Worm (Caenorhabditis elegans) whole organism, early embryonic: ENCODE results near the gene clc-1.

Experiments
- ets-7 ChIP-seq: sonication (generic microtip); optimal IDR thresholded peaks from 2 replicates; lab custom pipeline; 2016; ENCODE audit warnings: missing genotype, missing genetic modification characterization, missing compliant biosample characterization
- tbx-11 ChIP-seq: fragments of 200-800 bp; sonication (Bioruptor generic); IDR thresholded peaks from 2 replicates; pipeline ENCODE4 v1.3.6; 2022; ENCODE audit warnings: missing genetic modification characterization, missing compliant biosample characterization

clc-1 gene

ce11 chrX:11098086-11098485 is 50.8 kb downstream of the clc-1 start, which contains the start of gene W02H3.3:
TSS of gene W02H3.3 (minus strand) at chrX:11098186.
- TF ChIP-seq tbx-11 (no peak), ets-7 (tag; lab: Kevin White, UChicago) (no peak)
